Fruit fly (Drosophila melanogaster) whole organism, embryonic: ENCODE results near the gene CG12990.

ENCODE experiments used
- CG10979 ChIP-seq: fragments of 200-800 bp; sonication (Bioruptor generic); optimal IDR thresholded peaks from 2 replicates; lab custom pipeline; 2018; ENCODE audit warnings: missing biosample characterization, mild to moderate bottlenecking, missing genetic modification characterization, moderate library complexity
- CG11247 ChIP-seq: fragments of 200-800 bp; sonication (Bioruptor generic); IDR thresholded peaks from 2 replicates; pipeline ENCODE4 v1.3.6; 2022; ENCODE audit warnings: missing biosample characterization, missing genetic modification characterization
- CG12236 ChIP-seq: fragments of 200-800 bp; sonication (Bioruptor generic); optimal IDR thresholded peaks from 2 replicates; lab custom pipeline; 2016; ENCODE audit warnings: missing biosample characterization, missing genetic modification characterization
- CG13123 ChIP-seq: fragments of 200-800 bp; sonication (Bioruptor generic); optimal IDR thresholded peaks from 2 replicates; lab custom pipeline; 2016; ENCODE audit warnings: missing biosample characterization, missing genetic modification characterization
- CG14441 ChIP-seq: fragments of 200-800 bp; sonication (Bioruptor generic); IDR thresholded peaks from 2 replicates; pipeline ENCODE4 v1.3.6; 2022; ENCODE audit warnings: missing biosample characterization, missing genetic modification characterization
- CG15073 ChIP-seq: fragments of 200-800 bp; sonication (Bioruptor generic); optimal IDR thresholded peaks from 2 replicates; lab custom pipeline; 2016; ENCODE audit warnings: missing biosample characterization, missing genetic modification characterization
- CG16813 ChIP-seq: fragments of 200-800 bp; sonication (Bioruptor generic); IDR thresholded peaks from 3 replicates; pipeline ENCODE4 v1.3.6; 2022; ENCODE audit warnings: missing biosample characterization, missing genetic modification characterization; ENCODE audit not compliant: partially characterized antibody
- CG17385 ChIP-seq: fragments of 200-800 bp; sonication (Bioruptor generic); optimal IDR thresholded peaks from 3 replicates; lab custom pipeline; 2018; ENCODE audit warnings: missing biosample characterization, mild to moderate bottlenecking, missing genetic modification characterization
- CG18476 ChIP-seq: fragments of 200-800 bp; sonication (Bioruptor generic); optimal IDR thresholded peaks from 2 replicates; lab custom pipeline; 2016; ENCODE audit warnings: missing biosample characterization, mild to moderate bottlenecking, missing genetic modification characterization
- CG18764 ChIP-seq: fragments of 200-800 bp; sonication (Bioruptor generic); optimal IDR thresholded peaks from 3 replicates; lab custom pipeline; 2016; ENCODE audit warnings: missing biosample characterization, missing genetic modification characterization
- CG2199 ChIP-seq: fragments of 200-800 bp; sonication (Bioruptor generic); IDR thresholded peaks from 3 replicates; pipeline ENCODE4 v1.3.6; 2022; ENCODE audit warnings: missing biosample characterization, missing genetic modification characterization
- CG2202 ChIP-seq: fragments of 200-800 bp; sonication (Bioruptor generic); optimal IDR thresholded peaks from 2 replicates; lab custom pipeline; 2018; ENCODE audit warnings: missing biosample characterization, mild to moderate bottlenecking, missing genetic modification characterization
- CG31365 ChIP-seq: fragments of 200-800 bp; sonication (Bioruptor generic); optimal IDR thresholded peaks from 2 replicates; lab custom pipeline; 2018; ENCODE audit warnings: missing biosample characterization, mild to moderate bottlenecking, missing genetic modification characterization
- CG31388 ChIP-seq: fragments of 200-800 bp; sonication (Bioruptor generic); optimal IDR thresholded peaks from 2 replicates; lab custom pipeline; 2016; ENCODE audit warnings: missing biosample characterization, missing genetic modification characterization
- CG3281 ChIP-seq: fragments of 200-800 bp; sonication (Bioruptor generic); optimal IDR thresholded peaks from 3 replicates; lab custom pipeline; 2017; ENCODE audit warnings: missing biosample characterization, mild to moderate bottlenecking, missing genetic modification characterization
- CG4617 ChIP-seq: fragments of 200-800 bp; sonication (Bioruptor generic); optimal IDR thresholded peaks from 3 replicates; lab custom pipeline; 2016; ENCODE audit warnings: missing biosample characterization, missing genetic modification characterization, borderline replicate concordance
- CG5180 ChIP-seq: fragments of 200-800 bp; sonication (Bioruptor generic); optimal IDR thresholded peaks from 3 replicates; lab custom pipeline; 2017; ENCODE audit warnings: missing biosample characterization, missing genetic modification characterization, mild to moderate bottlenecking, moderate library complexity, missing genetic modification reagents
- CG6272 ChIP-seq: fragments of 200-800 bp; sonication (Bioruptor generic); IDR thresholded peaks from 2 replicates; pipeline ENCODE4 v1.3.6; 2022; ENCODE audit warnings: missing biosample characterization, missing genetic modification characterization
- CG9437 ChIP-seq: fragments of 200-800 bp; sonication (Bioruptor generic); optimal IDR thresholded peaks from 2 replicates; lab custom pipeline; 2018; ENCODE audit warnings: missing biosample characterization, mild to moderate bottlenecking, missing genetic modification characterization
- Dip3 ChIP-seq: fragments of 200-800 bp; sonication (Bioruptor generic); optimal IDR thresholded peaks from 3 replicates; lab custom pipeline; 2016; ENCODE audit warnings: missing biosample characterization, missing genetic modification characterization
- Elba2 ChIP-seq: fragments of 200-800 bp; sonication (Bioruptor generic); optimal IDR thresholded peaks from 3 replicates; lab custom pipeline; 2016; ENCODE audit warnings: missing biosample characterization, missing genetic modification characterization
- Fer1 ChIP-seq: fragments of 200-800 bp; sonication (Bioruptor generic); optimal IDR thresholded peaks from 2 replicates; lab custom pipeline; 2017; ENCODE audit warnings: missing biosample characterization, mild to moderate bottlenecking, missing genetic modification characterization
- HHEX ChIP-seq: fragments of 200-800 bp; sonication (Bioruptor generic); optimal IDR thresholded peaks from 3 replicates; lab custom pipeline; 2017; ENCODE audit warnings: missing biosample characterization, mild to moderate bottlenecking, missing genetic modification characterization, missing genetic modification reagents
- Hand ChIP-seq: fragments of 200-800 bp; sonication (Bioruptor generic); optimal IDR thresholded peaks from 2 replicates; lab custom pipeline; 2017; ENCODE audit warnings: mild to moderate bottlenecking, missing biosample characterization, missing genetic modification reagents, missing genetic modification characterization
- HmgD ChIP-seq: fragments of 200-800 bp; sonication (Bioruptor generic); optimal IDR thresholded peaks from 3 replicates; lab custom pipeline; 2016; ENCODE audit warnings: missing biosample characterization, missing genetic modification characterization
- Oaz ChIP-seq: fragments of 200-800 bp; sonication (Bioruptor generic); IDR thresholded peaks from 2 replicates; pipeline ENCODE4 v1.3.6; 2022; ENCODE audit warnings: missing biosample characterization, missing genetic modification characterization
- Sin3A ChIP-seq: fragments of >200 bp; optimal IDR thresholded peaks from 2 replicates; lab custom pipeline; 2018
- Sry-β ChIP-seq: fragments of 200-800 bp; sonication (Bioruptor generic); optimal IDR thresholded peaks from 2 replicates; lab custom pipeline; 2018; ENCODE audit warnings: missing biosample characterization, mild to moderate bottlenecking, missing genetic modification characterization, moderate library complexity
- YL-1 ChIP-seq: fragments of 200-800 bp; sonication (Bioruptor generic); optimal IDR thresholded peaks from 3 replicates; lab custom pipeline; 2017; ENCODE audit warnings: missing biosample characterization, mild to moderate bottlenecking, missing genetic modification characterization
- aop ChIP-seq: fragments of 200-800 bp; sonication (Bioruptor generic); IDR thresholded peaks from 2 replicates; pipeline ENCODE4 v1.3.6; 2022; ENCODE audit warnings: missing biosample characterization, missing genetic modification characterization
- chif ChIP-seq, 2 experiments: fragments of 200-800 bp; sonication (Bioruptor generic); optimal IDR thresholded peaks; 3 replicates each; lab custom pipeline; 2016; ENCODE audit warnings: missing biosample characterization in 2 of 2, missing genetic modification characterization in 2 of 2
- ci ChIP-seq: fragments of 200-800 bp; sonication (Bioruptor generic); IDR thresholded peaks from 3 replicates; pipeline ENCODE4 v1.3.6; 2022; ENCODE audit warnings: missing biosample characterization, missing genetic modification characterization
- crol ChIP-seq: fragments of 200-800 bp; sonication (Bioruptor generic); IDR thresholded peaks from 2 replicates; pipeline ENCODE4 v1.3.6; 2022; ENCODE audit warnings: missing biosample characterization, missing genetic modification characterization
- cwo ChIP-seq: fragments of 200-800 bp; sonication (Bioruptor generic); optimal IDR thresholded peaks from 3 replicates; lab custom pipeline; 2017; ENCODE audit warnings: missing biosample characterization, missing genetic modification characterization, mild to moderate bottlenecking, moderate library complexity, missing genetic modification reagents
- disco-r ChIP-seq: fragments of 200-800 bp; sonication (Bioruptor generic); optimal IDR thresholded peaks from 2 replicates; lab custom pipeline; 2016; ENCODE audit warnings: missing biosample characterization, missing genetic modification characterization
- fd64A ChIP-seq: fragments of 200-800 bp; sonication (Bioruptor generic); optimal IDR thresholded peaks from 3 replicates; lab custom pipeline; 2018; ENCODE audit warnings: missing biosample characterization, mild to moderate bottlenecking, missing genetic modification characterization
- gce ChIP-seq: fragments of 200-800 bp; sonication (Bioruptor generic); IDR thresholded peaks from 3 replicates; pipeline ENCODE4 v1.3.6; 2022; ENCODE audit warnings: missing biosample characterization, missing genetic modification characterization
- gt ChIP-seq: fragments of 200-800 bp; sonication (Bioruptor generic); IDR thresholded peaks from 2 replicates; pipeline ENCODE4 v1.3.6; 2022; ENCODE audit warnings: missing biosample characterization, missing genetic modification characterization
- hb ChIP-seq: fragments of 200-800 bp; sonication (Bioruptor generic); IDR thresholded peaks from 3 replicates; pipeline ENCODE4 v1.3.6; 2022; ENCODE audit warnings: missing biosample characterization, missing genetic modification characterization; ENCODE audit not compliant: partially characterized antibody
- jumu ChIP-seq: fragments of 200-800 bp; sonication (Bioruptor generic); optimal IDR thresholded peaks from 3 replicates; lab custom pipeline; 2016; ENCODE audit warnings: missing biosample characterization, missing genetic modification characterization
- kah ChIP-seq: fragments of 200-800 bp; sonication (Bioruptor generic); optimal IDR thresholded peaks from 2 replicates; lab custom pipeline; 2018; ENCODE audit warnings: missing biosample characterization, mild to moderate bottlenecking, missing genetic modification characterization
- lilli ChIP-seq: fragments of 200-800 bp; sonication (Bioruptor generic); optimal IDR thresholded peaks from 3 replicates; lab custom pipeline; 2016; ENCODE audit warnings: missing biosample characterization, missing genetic modification characterization
- lov ChIP-seq, 2 experiments: fragments of 200-800 bp in 1 of 2; fragments of >200 bp in 1 of 2; sonication (Bioruptor generic) in 1 of 2; IDR thresholded peaks in 1 of 2; optimal IDR thresholded peaks in 1 of 2; 2 replicates in 1 of 2; 3 replicates in 1 of 2; pipeline versions ENCODE4 v1.3.6 to Lab custom; 2017 to 2022; ENCODE audit warnings: missing biosample characterization in 1 of 2, missing genetic modification characterization in 1 of 2
- prd ChIP-seq, 3 experiments: fragments of >200 bp in 2 of 3; fragments of 200-800 bp in 1 of 3; sonication (Bioruptor generic) in 1 of 3; optimal IDR thresholded peaks in 2 of 3; IDR thresholded peaks in 1 of 3; 2 replicates in 2 of 3; 3 replicates in 1 of 3; pipeline versions ENCODE4 v1.3.6 to Lab custom; 2017 to 2022; ENCODE audit warnings: missing biosample characterization in 1 of 3, missing genetic modification characterization in 1 of 3
- pum ChIP-seq: fragments of 200-800 bp; sonication (Bioruptor generic); optimal IDR thresholded peaks from 2 replicates; lab custom pipeline; 2016; ENCODE audit warnings: missing biosample characterization, missing genetic modification characterization
- schlank ChIP-seq: fragments of 200-800 bp; sonication (Bioruptor generic); optimal IDR thresholded peaks from 2 replicates; lab custom pipeline; 2018; ENCODE audit warnings: missing biosample characterization, mild to moderate bottlenecking, missing genetic modification characterization
- shn ChIP-seq: fragments of 200-800 bp; sonication (Bioruptor generic); optimal IDR thresholded peaks from 3 replicates; lab custom pipeline; 2016; ENCODE audit warnings: missing biosample characterization, missing genetic modification characterization
- tgo ChIP-seq: fragments of 200-800 bp; sonication (Bioruptor generic); IDR thresholded peaks from 3 replicates; pipeline ENCODE4 v1.3.6; 2022; ENCODE audit warnings: missing biosample characterization, missing genetic modification characterization
- tio ChIP-seq: fragments of 200-800 bp; sonication (Bioruptor generic); optimal IDR thresholded peaks from 2 replicates; lab custom pipeline; 2017; ENCODE audit warnings: missing biosample characterization, missing genetic modification characterization, inconsistent platforms

Gene CG12990

dm6 chrX:17712995-17713739, 41.5 kb upstream of the CG12990 start (continued):
- TF ChIP-seq chif (GFP tag; optimal IDR thresholded peaks at IDR 0.05; lab: Kevin White, UChicago) (no peak), gt (GFP tag; lab: Robert Waterston, UW) (0 out of 2 replicates have a peak, but pooled peaks have one; percentile 22), CG4617 (no peak), CG9437 (GFP tag; lab: Kevin White, UChicago) (peak; percentile 62), CG3281 (GFP tag; lab: Kevin White, UChicago) (peak; percentile 66), disco-r (no peak), tio (GFP tag; lab: Kevin White, UChicago) (peak; percentile 55), Sin3A (lab: Kevin White, UChicago) (no peak), aop (GFP tag; lab: Robert Waterston, UW) (no peak), CG2199 (GFP tag; lab: Robert Waterston, UW) (no peak), tgo (GFP tag; lab: Robert Waterston, UW) (peak; percentile 36; the same call in 2 of the 3 replicates), Oaz (no peak), CG14441 (peak; percentile 44; the same call in 1 of the 2 replicates), prd (optimal IDR thresholded peaks at IDR 0.05; lab: Kevin White, UChicago) (no peak), prd (GFP tag; IDR thresholded peaks at IDR 0.05; lab: Robert Waterston, UW) (peak; percentile 65), YL-1 (GFP tag; lab: Kevin White, UChicago) (no peak), Dip3 (GFP tag; lab: Kevin White, UChicago) (no peak), Fer1 (GFP tag; lab: Kevin White, UChicago) (peak; percentile 38), kah (GFP tag; lab: Kevin White, UChicago) (no peak), CG11247 (GFP tag; lab: Robert Waterston, UW) (peak; percentile 50; the same call in 1 of the 2 replicates), CG10979 (tag; lab: Kevin White, UChicago) (peak; percentile 73), gce (peak; percentile 47; the same call in 1 of the 3 replicates), Elba2 (GFP tag; lab: Kevin White, UChicago) (no peak), jumu (GFP tag; lab: Kevin White, UChicago) (no peak), CG17385 (peak; percentile 45), CG5180 (peak; percentile 50), CG18476 (GFP tag; lab: Kevin White, UChicago) (peak; percentile 22), CG13123 (GFP tag; lab: Kevin White, UChicago) (no peak), fd64A (GFP tag; lab: Kevin White, UChicago) (no peak), CG6272 (GFP tag; lab: Robert Waterston, UW) (peak; percentile 27; the same call in 1 of the 2 replicates), schlank (tag; lab: Kevin White, UChicago) (peak; percentile 4), ci (GFP tag; lab: Robert Waterston, UW) (0 out of 3 replicates have a peak, but pooled peaks have one; percentile 31), lilli (GFP tag; lab: Kevin White, UChicago) (no peak), CG12236 (GFP tag; lab: Kevin White, UChicago) (no peak), hb (GFP tag; lab: Robert Waterston, UW) (no peak), CG2202 (peak; percentile 31), CG16813 (GFP tag; lab: Robert Waterston, UW) (no peak), CG15073 (GFP tag; lab: Kevin White, UChicago) (no peak), pum (GFP tag; lab: Kevin White, UChicago) (no peak), HHEX (GFP tag; lab: Kevin White, UChicago) (peak; percentile 48), lov (optimal IDR thresholded peaks at IDR 0.05; lab: Kevin White, UChicago) (no peak), lov (GFP tag; IDR thresholded peaks at IDR 0.05; lab: Robert Waterston, UW) (no peak), CG18764 (GFP tag; lab: Kevin White, UChicago) (peak; percentile 21), shn (no peak), CG31365 (tag; lab: Kevin White, UChicago) (no peak), CG31388 (GFP tag; lab: Kevin White, UChicago) (no peak), cwo (GFP tag; lab: Kevin White, UChicago) (peak; percentile 35), Sry-β (GFP tag; lab: Kevin White, UChicago) (no peak), Hand (GFP tag; lab: Kevin White, UChicago) (no peak), crol (no peak), HmgD (GFP tag; lab: Kevin White, UChicago) (no peak)
